Fruit fly (Drosophila melanogaster): ENCODE measurements around the gene ND-15.
A peak's percentile ranks its signal among the peaks of the same experiment; 100 is the strongest.

ND-15 gene

dm6 chr2L:171499-172250 is 57.1 kb downstream of the ND-15 start (continued):
- TF ChIP-seq Fer1 (GFP tag; optimal IDR thresholded peaks at IDR 0.05) (peak; percentile 23), CG10543 (GFP tag; optimal IDR thresholded peaks at IDR 0.05) (peak; percentile 25), CG17186 (GFP tag; optimal IDR thresholded peaks at IDR 0.05) (no peak), bsh (GFP tag; optimal IDR thresholded peaks at IDR 0.05) (peak in 1 of 2 experiments; percentile 21), Sry-β (GFP tag; optimal IDR thresholded peaks at IDR 0.05) (no peak), CG10366 (GFP tag; IDR thresholded peaks at IDR 0.05) (no peak), NC2α (GFP tag; optimal IDR thresholded peaks at IDR 0.05) (no peak), Trl (optimal IDR thresholded peaks at IDR 0.05) (no peak), Trl (GFP tag; optimal IDR thresholded peaks at IDR 0.05) (no peak), CG13624 (GFP tag; optimal IDR thresholded peaks at IDR 0.05) (no peak), CG9437 (GFP tag; optimal IDR thresholded peaks at IDR 0.05) (no peak), CG8290 (GFP tag; optimal IDR thresholded peaks at IDR 0.05) (no peak), CG8290 (tag; optimal IDR thresholded peaks at IDR 0.05) (peak in 1 of 2 experiments; percentile 58), peb (GFP tag; IDR thresholded peaks at IDR 0.05) (no peak), CG42726 (GFP tag; IDR thresholded peaks at IDR 0.05; ENCODE audit: partially characterized antibody) (no peak), pros (GFP tag; optimal IDR thresholded peaks at IDR 0.05) (peak; percentile 59), Deaf1 (tag; optimal IDR thresholded peaks at IDR 0.05) (no peak), CG12769 (tag; optimal IDR thresholded peaks at IDR 0.05) (peak; percentile 31), Bteb2 (GFP tag; optimal IDR thresholded peaks at IDR 0.05) (no peak), tio (GFP tag; optimal IDR thresholded peaks at IDR 0.05) (no peak), odd (GFP tag; optimal IDR thresholded peaks at IDR 0.05) (no peak), slp2 (GFP tag; optimal IDR thresholded peaks at IDR 0.05) (no peak), CG3838 (GFP tag; optimal IDR thresholded peaks at IDR 0.05) (no peak), br (optimal IDR thresholded peaks at IDR 0.05) (no peak), Hr3 (GFP tag; optimal IDR thresholded peaks at IDR 0.05) (no peak), CG2712 (tag; optimal IDR thresholded peaks at IDR 0.05) (no peak), CG9817 (tag; optimal IDR thresholded peaks at IDR 0.05) (no peak), HLH54F (GFP tag; optimal IDR thresholded peaks at IDR 0.05) (no peak), Hr78 (GFP tag; optimal IDR thresholded peaks at IDR 0.05) (no peak), CG14965 (GFP tag; optimal IDR thresholded peaks at IDR 0.05; ENCODE audit: borderline replicate concordance) (no peak), Rx (GFP tag; IDR thresholded peaks at IDR 0.05) (no peak), schlank (tag; optimal IDR thresholded peaks at IDR 0.05) (no peak), corto (GFP tag; optimal IDR thresholded peaks at IDR 0.05) (peak; percentile 18), danr (GFP tag; IDR thresholded peaks at IDR 0.05) (no peak), Rfx (GFP tag; IDR thresholded peaks at IDR 0.05) (no peak), croc (GFP tag; conservative IDR thresholded peaks at IDR 0.05) (no peak), Dip3 (GFP tag; optimal IDR thresholded peaks at IDR 0.05) (no peak), Atf6 (GFP tag; IDR thresholded peaks at IDR 0.05) (no peak), CG8281 (tag; optimal IDR thresholded peaks at IDR 0.05) (peak; percentile 22), Ada2b (GFP tag; IDR thresholded peaks at IDR 0.05) (no peak), CG10959 (GFP tag; IDR thresholded peaks at IDR 0.05) (no peak), CkIIα-i1 (GFP tag; IDR thresholded peaks at IDR 0.05) (no peak), CG12155 (GFP tag; optimal IDR thresholded peaks at IDR 0.05) (no peak), CG4617 (GFP tag; optimal IDR thresholded peaks at IDR 0.05; ENCODE audit: borderline replicate concordance) (no peak), eve (GFP tag; optimal IDR thresholded peaks at IDR 0.05) (peak in 1 of 2 experiments; percentile 19), CG9215 (GFP tag; IDR thresholded peaks at IDR 0.05) (no peak), CG13424 (tag; optimal IDR thresholded peaks at IDR 0.05) (no peak), Lhr (GFP tag; optimal IDR thresholded peaks at IDR 0.05) (no peak), bbx (GFP tag; IDR thresholded peaks at IDR 0.05; ENCODE audit: partially characterized antibody) (no peak), CG3995 (GFP tag; optimal IDR thresholded peaks at IDR 0.05) (no peak), CG4404 (GFP tag; IDR thresholded peaks at IDR 0.05) (no peak)
